Fruit fly (Drosophila melanogaster) whole organism: ENCODE results near the gene Gbeta5.

ENCODE experiments used
- CG8478 ChIP-seq: fragments of >200 bp; optimal IDR thresholded peaks from 2 replicates; lab custom pipeline; 2018; ENCODE audit warnings: inconsistent platforms
- Dll ChIP-seq: fragments of >200 bp; optimal IDR thresholded peaks from 2 replicates; lab custom pipeline; 2017
- EcR ChIP-seq, 2 experiments: fragments of >200 bp; optimal IDR thresholded peaks; 2 replicates each; lab custom pipeline; 2017; ENCODE audit warnings: missing biosample characterization in 2 of 2, missing genetic modification characterization in 2 of 2, missing genetic modification reagents in 2 of 2
- pan ChIP-seq: fragments of >200 bp; optimal IDR thresholded peaks from 2 replicates; lab custom pipeline; 2017
- psq ChIP-seq: fragments of >200 bp; optimal IDR thresholded peaks from 2 replicates; lab custom pipeline; 2017
- usp ChIP-seq: fragments of >200 bp; optimal IDR thresholded peaks from 2 replicates; lab custom pipeline; 2017; ENCODE audit warnings: missing biosample characterization, missing genetic modification characterization, mixed read lengths

Gene Gbeta5

DNA sequence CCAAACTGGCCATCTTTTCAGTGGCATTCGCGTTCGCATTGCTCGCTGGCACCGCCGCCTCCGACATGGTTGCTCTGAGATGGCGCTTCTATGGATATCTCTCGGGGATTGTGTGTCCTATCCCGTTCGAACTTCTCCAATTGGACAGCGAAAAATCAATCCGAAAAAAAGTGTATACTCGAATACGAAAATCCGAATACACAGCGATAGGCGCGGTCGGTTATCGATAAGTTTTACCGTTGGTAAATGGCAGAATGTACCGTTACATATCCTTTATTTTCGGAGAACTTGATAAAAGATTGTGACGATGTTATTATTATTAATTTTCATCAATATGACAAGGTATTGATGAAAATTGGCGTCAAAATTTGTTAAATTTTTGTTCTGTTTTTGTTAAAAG lies at the start of gene Gbeta5:
TSS of gene Gbeta5 (minus strand) at position 199 of the 400 bp plus-strand sequence.
- no peak for TF ChIP-seq Dll

DNA sequence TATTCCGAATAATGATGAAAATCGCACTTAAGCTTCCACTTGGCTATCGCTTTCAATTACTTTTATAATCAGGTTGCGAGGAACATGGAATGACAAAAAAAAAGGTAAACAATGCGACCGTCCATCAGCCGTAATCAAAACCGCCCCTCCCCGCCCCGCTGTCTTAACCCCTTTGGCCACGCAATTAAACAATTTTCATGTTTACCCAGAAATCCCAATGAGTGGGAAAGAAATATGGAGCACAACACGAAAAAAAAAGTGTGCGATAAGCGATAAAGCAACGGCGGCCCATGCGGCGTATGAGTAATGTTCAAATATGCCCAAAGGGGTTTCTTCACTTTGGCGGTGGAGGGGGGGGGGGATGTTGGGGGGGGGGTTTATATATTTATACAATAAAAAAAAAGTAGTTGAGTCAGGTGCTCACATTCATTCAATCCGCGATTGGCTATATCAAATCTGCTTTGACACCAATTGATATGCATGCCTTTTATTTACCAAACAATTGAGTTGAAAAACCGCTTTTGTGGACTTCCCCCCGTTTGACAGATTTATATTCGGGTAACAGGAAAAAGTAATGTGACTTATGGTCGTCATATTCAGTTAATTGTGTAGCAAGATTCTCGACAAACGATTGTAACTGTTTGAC lies 47.0 kb upstream of the Gbeta5 start:
- TF ChIP-seq psq (no peak), Dll (no peak), pan (lab: Kevin White, UChicago) (no peak), usp (GFP tag; lab: Kevin White, UChicago) (no peak), CG8478 (lab: Kevin White, UChicago) (no peak), EcR (GFP tag; optimal IDR thresholded peaks at IDR 0.05; lab: Kevin White, UChicago) (no peak)

- TF ChIP-seq EcR (GFP tag; optimal IDR thresholded peaks at IDR 0.05; lab: Kevin White, UChicago) (peak in 1 of 2 experiments; percentile 55), pan (lab: Kevin White, UChicago) (no peak)
Observed at dm6 chrX:8196598-8197228, 44.6 kb upstream of the Gbeta5 start.

dm6 chrX:8196157-8196526 lies 44.1 kb upstream of the Gbeta5 start:
- TF ChIP-seq psq: no peak
- no peak for TF ChIP-seq pan (lab: Kevin White, UChicago)
- TF ChIP-seq CG8478 (lab: Kevin White, UChicago): no peak
- no peak for TF ChIP-seq usp (GFP tag; lab: Kevin White, UChicago)
- TF ChIP-seq Dll: no peak
- TF ChIP-seq EcR (GFP tag; optimal IDR thresholded peaks at IDR 0.05; lab: Kevin White, UChicago): no peak

DNA sequence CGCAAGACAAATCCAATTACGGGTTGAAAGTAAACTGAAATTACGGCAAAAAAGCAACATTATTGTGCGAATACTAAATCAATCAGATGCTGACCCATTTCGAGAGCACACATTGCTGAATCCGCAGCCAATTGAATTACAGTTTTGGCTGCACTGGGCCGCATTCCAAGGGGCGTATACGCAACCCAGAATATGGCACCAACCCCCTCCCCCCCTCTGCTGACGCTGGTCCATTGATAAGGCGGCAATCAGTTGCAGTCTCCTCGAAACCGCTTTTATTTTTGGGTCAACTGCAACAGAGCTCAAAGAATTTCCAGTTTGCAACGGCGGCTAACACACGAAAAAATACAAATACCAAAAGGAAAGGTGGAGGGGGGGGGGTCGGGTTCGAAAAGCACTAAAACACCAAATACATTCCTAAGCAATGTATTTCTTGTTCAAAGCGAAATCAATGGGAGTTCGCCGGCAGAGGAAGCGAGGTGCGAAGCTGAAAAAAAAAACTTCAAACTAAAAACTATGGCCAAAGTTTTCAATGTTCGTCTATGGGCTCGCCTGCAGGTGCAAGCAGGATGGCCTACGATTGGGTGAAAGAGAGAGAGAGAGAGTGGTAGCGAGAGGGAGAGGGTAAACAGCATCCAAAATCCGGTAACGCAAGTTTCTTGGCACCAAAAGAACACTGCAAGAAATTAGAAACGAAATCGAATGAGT lies 43.5 kb upstream of the Gbeta5 start:
- TF ChIP-seq Dll (no peak), usp (GFP tag; lab: Kevin White, UChicago) (no peak), psq (no peak), pan (lab: Kevin White, UChicago) (no peak), EcR (GFP tag; optimal IDR thresholded peaks at IDR 0.05; lab: Kevin White, UChicago) (no peak), CG8478 (lab: Kevin White, UChicago) (no peak)

- TF ChIP-seq EcR (GFP tag; optimal IDR thresholded peaks at IDR 0.05; lab: Kevin White, UChicago) (no peak), pan (lab: Kevin White, UChicago) (no peak), psq (no peak), Dll (no peak)
Observed at dm6 chrX:8194559-8194958, 42.5 kb upstream of the Gbeta5 start.

dm6 chrX:8193017-8193556 lies 41.0 kb upstream of the Gbeta5 start:
- TF ChIP-seq CG8478 (lab: Kevin White, UChicago) (no peak), usp (GFP tag; lab: Kevin White, UChicago) (no peak), EcR (GFP tag; optimal IDR thresholded peaks at IDR 0.05; lab: Kevin White, UChicago) (no peak), Dll (no peak), psq (no peak), pan (lab: Kevin White, UChicago) (no peak)

DNA sequence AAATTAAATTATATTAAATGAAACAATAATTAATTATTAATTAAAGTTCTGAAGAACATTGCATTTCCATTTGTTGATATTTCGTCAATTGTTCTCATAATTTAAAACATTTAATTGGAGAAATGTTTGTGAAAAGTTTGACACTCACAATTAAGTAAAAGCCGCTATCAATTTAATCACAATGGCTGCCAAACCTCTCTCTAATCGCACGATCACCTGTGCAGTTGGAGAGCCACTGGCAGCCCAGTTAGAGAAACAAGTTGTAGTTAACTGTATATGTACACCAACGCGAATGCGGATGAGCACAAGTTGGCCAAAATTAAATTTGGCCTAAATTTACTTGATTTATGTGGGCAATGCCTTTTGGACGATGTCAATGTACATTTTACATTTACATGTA lies 40.1 kb upstream of the Gbeta5 start:
- TF ChIP-seq usp (GFP tag; lab: Kevin White, UChicago): no peak
- no peak for TF ChIP-seq CG8478 (lab: Kevin White, UChicago)
- TF ChIP-seq EcR (GFP tag; optimal IDR thresholded peaks at IDR 0.05; lab: Kevin White, UChicago): no peak
- no peak for TF ChIP-seq pan (lab: Kevin White, UChicago)
- no peak for TF ChIP-seq Dll
- TF ChIP-seq psq: no peak

DNA sequence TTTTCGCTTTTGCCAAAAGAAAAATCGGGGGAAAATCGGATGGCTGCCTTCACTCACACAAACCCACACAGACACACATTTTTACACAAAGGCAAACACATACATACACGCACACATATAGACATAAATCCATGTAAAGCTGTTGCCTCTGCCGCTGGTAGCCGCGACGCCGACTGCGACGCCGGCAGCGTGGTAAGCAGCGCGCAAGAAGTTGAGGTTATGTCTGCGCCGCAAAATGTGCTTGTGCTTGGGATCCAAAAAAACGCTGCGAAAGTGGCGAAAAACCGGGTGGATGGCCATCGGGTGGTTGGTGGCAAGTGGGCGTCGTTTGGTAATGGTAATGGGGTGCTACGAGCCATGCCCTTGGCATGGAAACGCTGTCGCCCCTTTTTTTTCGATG lies 27.8 kb upstream of the Gbeta5 start:
- TF ChIP-seq Dll (no peak), usp (GFP tag; lab: Kevin White, UChicago) (no peak), pan (lab: Kevin White, UChicago) (no peak), psq (no peak), EcR (GFP tag; optimal IDR thresholded peaks at IDR 0.05; lab: Kevin White, UChicago) (no peak), CG8478 (lab: Kevin White, UChicago) (no peak)

DNA sequence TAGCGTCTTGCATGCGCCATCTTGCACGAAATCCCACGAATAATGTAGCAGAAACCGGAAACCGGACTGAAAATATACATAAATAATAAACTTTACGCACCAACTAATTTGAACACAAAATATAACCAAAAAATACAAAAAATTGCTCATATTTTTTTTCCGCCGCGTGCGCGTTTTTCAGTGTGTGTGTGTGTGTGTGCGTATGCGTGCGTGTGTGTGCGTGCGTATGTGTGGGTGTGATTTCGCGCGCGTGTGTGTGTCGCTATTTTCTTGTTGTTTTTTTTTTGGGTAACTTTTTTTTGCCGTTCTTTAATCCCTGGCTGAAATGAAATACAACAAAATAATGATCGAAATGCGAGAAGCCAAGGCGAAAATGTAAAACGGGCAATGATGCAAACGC lies 26.9 kb upstream of the Gbeta5 start:
- TF ChIP-seq CG8478 (lab: Kevin White, UChicago) (no peak), EcR (GFP tag; optimal IDR thresholded peaks at IDR 0.05; lab: Kevin White, UChicago) (no peak), Dll (no peak)

- TF ChIP-seq usp (GFP tag; lab: Kevin White, UChicago) (no peak), psq (no peak), EcR (GFP tag; optimal IDR thresholded peaks at IDR 0.05; lab: Kevin White, UChicago) (no peak), CG8478 (lab: Kevin White, UChicago) (no peak), pan (lab: Kevin White, UChicago) (no peak), Dll (no peak)
Observed at dm6 chrX:8178165-8178955, 26.3 kb upstream of the Gbeta5 start, which contains the start of gene sdt. TSS of gene sdt (plus strand) at chrX:8178549.

- TF ChIP-seq usp (GFP tag; lab: Kevin White, UChicago) (no peak), Dll (no peak), EcR (GFP tag; optimal IDR thresholded peaks at IDR 0.05; lab: Kevin White, UChicago) (no peak), psq (no peak), CG8478 (lab: Kevin White, UChicago) (no peak)
Observed at dm6 chrX:8177742-8178141, 25.7 kb upstream of the Gbeta5 start.
